Worm (Caenorhabditis elegans): ENCODE data around the gene acd-3.

ce11 chrX:14875668-14876067 is 26.6 kb downstream of the acd-3 start, which contains the start of gene sssh-1:
- TF ChIP-seq ztf-11 (tag; optimal IDR thresholded peaks at IDR 0.05), result no peak
- no peak for TF ChIP-seq pqm-1 (tag; optimal IDR thresholded peaks at IDR 0.05)
- no peak for TF ChIP-seq egl-5 (tag; optimal IDR thresholded peaks at IDR 0.05)
- no peak for TF ChIP-seq ceh-9 (tag; optimal IDR thresholded peaks at IDR 0.05)
- no peak for TF ChIP-seq fkh-2 (tag; optimal IDR thresholded peaks at IDR 0.05)
- TF ChIP-seq skn-1 (tag; optimal IDR thresholded peaks at IDR 0.05), result no peak
- no peak for TF ChIP-seq nhr-11 (tag; optimal IDR thresholded peaks at IDR 0.05)
- TF ChIP-seq nhr-28 (tag; optimal IDR thresholded peaks at IDR 0.05), result no peak
